Fruit fly (Drosophila melanogaster): ENCODE measurements around the gene osp.

- TF ChIP-seq Crg-1 (GFP tag; optimal IDR thresholded peaks at IDR 0.05): no peak
- no peak for TF ChIP-seq bab1 (GFP tag; optimal IDR thresholded peaks at IDR 0.05)
- no peak for TF ChIP-seq CG1620 (GFP tag; optimal IDR thresholded peaks at IDR 0.05)
- TF ChIP-seq Clk (GFP tag; optimal IDR thresholded peaks at IDR 0.05): no peak
- TF ChIP-seq CG7045 (GFP tag; optimal IDR thresholded peaks at IDR 0.05): no peak
- no peak for TF ChIP-seq CG11617 (GFP tag; optimal IDR thresholded peaks at IDR 0.05)
- no peak for TF ChIP-seq CG33017 (tag; optimal IDR thresholded peaks at IDR 0.05)
- no peak for TF ChIP-seq Mnt (GFP tag; optimal IDR thresholded peaks at IDR 0.05)
- TF ChIP-seq CG14711 (tag; optimal IDR thresholded peaks at IDR 0.05): no peak
- TF ChIP-seq kay (GFP tag; ENCODE audit: borderline replicate concordance): no peak
- TF ChIP-seq toe (GFP tag; optimal IDR thresholded peaks at IDR 0.05): no peak
- TF ChIP-seq CG12768 (GFP tag; optimal IDR thresholded peaks at IDR 0.05): no peak
- TF ChIP-seq pad (GFP tag; optimal IDR thresholded peaks at IDR 0.05): no peak
These were observed 65.3 kb downstream of the osp start for dm6 chr2L:14623854-14624253.
